Worm (Caenorhabditis elegans) whole organism, mixed stage, embryonic: Measurements from ENCODE around the gene ZK563.2.

Source experiments
- M03D4.4 ChIP-seq: sonication (generic microtip); optimal IDR thresholded peaks from 2 replicates; lab custom pipeline; 2017; ENCODE audit warnings: mild to moderate bottlenecking, missing genetic modification characterization, missing compliant biosample characterization
- snpc-4 ChIP-seq: fragments of 150-350 bp; optimal IDR thresholded peaks from 2 replicates; lab custom pipeline; 2014; ENCODE audit warnings: missing biosample characterization, missing genetic modification characterization
- unc-39 ChIP-seq: fragments of 150-350 bp; optimal IDR thresholded peaks from 2 replicates; lab custom pipeline; 2014; ENCODE audit warnings: missing biosample characterization, missing genetic modification characterization
- ztf-11 ChIP-seq: fragments of 150-350 bp; optimal IDR thresholded peaks from 2 replicates; lab custom pipeline; 2014; ENCODE audit warnings: missing biosample characterization, missing genetic modification characterization

ce11 chrX:3399917-3400316 is 31.2 kb downstream of the ZK563.2 start, which contains the start of gene cht-1:
- TF ChIP-seq M03D4.4 (tag; lab: Kevin White, UChicago): no peak
- TF ChIP-seq snpc-4 (tag; lab: Kevin White, UChicago): no peak
- no peak for TF ChIP-seq ztf-11 (tag; lab: Kevin White, UChicago)
- no peak for TF ChIP-seq unc-39
